Worm (Caenorhabditis elegans) whole organism, early embryonic: ENCODE measurements around the gene hlh-11.
A peak's percentile ranks its signal among the peaks of the same experiment; 100 is the strongest.

Experiments used
- B0310.2 ChIP-seq: sonication (generic microtip); optimal IDR thresholded peaks from 2 replicates; lab custom pipeline; 2016; ENCODE audit warnings: mild to moderate bottlenecking, missing genetic modification characterization, missing compliant biosample characterization
- F13C5.2 ChIP-seq: sonication (generic microtip); optimal IDR thresholded peaks from 2 replicates; lab custom pipeline; 2017; ENCODE audit warnings: mild to moderate bottlenecking, missing genetic modification characterization, inconsistent platforms, missing compliant biosample characterization
- aly-1 ChIP-seq: sonication (generic microtip); optimal IDR thresholded peaks from 2 replicates; lab custom pipeline; 2016; ENCODE audit warnings: missing genetic modification characterization, missing compliant biosample characterization
- ama-1 ChIP-seq: fragments of 150-350 bp; optimal IDR thresholded peaks from 2 replicates; lab custom pipeline; 2014
- ceh-13 ChIP-seq: fragments of 200-800 bp; sonication (Bioruptor generic); optimal IDR thresholded peaks from 2 replicates; lab custom pipeline; 2018; ENCODE audit warnings: mild to moderate bottlenecking, missing genetic modification characterization, missing compliant biosample characterization
- ceh-36 ChIP-seq: sonication (generic microtip); optimal IDR thresholded peaks from 2 replicates; lab custom pipeline; 2016; ENCODE audit warnings: missing genetic modification characterization, inconsistent platforms, missing compliant biosample characterization
- ets-7 ChIP-seq: sonication (generic microtip); optimal IDR thresholded peaks from 2 replicates; lab custom pipeline; 2016; ENCODE audit warnings: missing genotype, missing genetic modification characterization, missing compliant biosample characterization
- flt-1 ChIP-seq: fragments of 200-800 bp; sonication (Bioruptor generic); IDR thresholded peaks from 2 replicates; pipeline ENCODE4 v1.3.6; 2022; ENCODE audit warnings: missing genetic modification characterization, missing compliant biosample characterization
- hmbx-1 ChIP-seq: sonication (generic microtip); optimal IDR thresholded peaks from 2 replicates; lab custom pipeline; 2016; ENCODE audit warnings: mild to moderate bottlenecking, missing genetic modification characterization, missing compliant biosample characterization
- hmg-4 ChIP-seq: fragments of 200-800 bp; sonication (Bioruptor generic); optimal IDR thresholded peaks from 2 replicates; lab custom pipeline; 2018; ENCODE audit warnings: mild to moderate bottlenecking, missing genetic modification characterization, missing compliant biosample characterization
- hnd-1 ChIP-seq: sonication (generic microtip); optimal IDR thresholded peaks from 2 replicates; lab custom pipeline; 2016; ENCODE audit warnings: missing genetic modification characterization, missing compliant biosample characterization
- pes-1 ChIP-seq: fragments of 200-800 bp; sonication (Bioruptor generic); IDR thresholded peaks from 2 replicates; pipeline ENCODE4 v1.3.6; 2022; ENCODE audit warnings: missing genetic modification reagents, missing genetic modification characterization, missing compliant biosample characterization
- scrt-1 ChIP-seq: fragments of 200-800 bp; sonication (Bioruptor generic); IDR thresholded peaks from 2 replicates; pipeline ENCODE4 v1.3.6; 2022; ENCODE audit warnings: missing genetic modification characterization, missing compliant biosample characterization
- sea-1 ChIP-seq: fragments of 200-800 bp; sonication (Bioruptor generic); conservative IDR thresholded peaks from 2 replicates; pipeline ENCODE4 v1.3.6; 2022; ENCODE audit warnings: missing genetic modification characterization, missing compliant biosample characterization
- tbx-11 ChIP-seq: fragments of 200-800 bp; sonication (Bioruptor generic); IDR thresholded peaks from 2 replicates; pipeline ENCODE4 v1.3.6; 2022; ENCODE audit warnings: missing genetic modification characterization, missing compliant biosample characterization
- tbx-37 ChIP-seq: fragments of 200-800 bp; sonication (Bioruptor generic); conservative IDR thresholded peaks from 2 replicates; pipeline ENCODE4 v1.3.6; 2022; ENCODE audit warnings: missing genetic modification reagents, missing genetic modification characterization, missing compliant biosample characterization
- tra-4 ChIP-seq: sonication (generic microtip); optimal IDR thresholded peaks from 2 replicates; lab custom pipeline; 2017; ENCODE audit warnings: missing genetic modification characterization, missing compliant biosample characterization

Gene hlh-11

ce11 chrIII:9645099-9645498 lies 25.6 kb downstream of the hlh-11 start:
- TF ChIP-seq sea-1 (GFP tag; lab: Robert Waterston, UW) = no peak
- no peak for TF ChIP-seq ceh-13
- TF ChIP-seq ets-7 (tag; lab: Kevin White, UChicago) = no peak
- TF ChIP-seq ceh-36 (tag; lab: Kevin White, UChicago) = no peak
- TF ChIP-seq hmg-4 (GFP tag; lab: Kevin White, UChicago) = no peak
- no peak for TF ChIP-seq tbx-37 (GFP tag; lab: Robert Waterston, UW)
- TF ChIP-seq tbx-11 = no peak
- TF ChIP-seq hmbx-1 (tag; lab: Kevin White, UChicago) = no peak
- no peak for TF ChIP-seq pes-1
- no peak for TF ChIP-seq flt-1 (GFP tag; lab: Robert Waterston, UW)
- no peak for TF ChIP-seq ama-1 (lab: Kevin White, UChicago)
- no peak for TF ChIP-seq F13C5.2 (tag; lab: Kevin White, UChicago)
- TF ChIP-seq scrt-1 (GFP tag; lab: Robert Waterston, UW) = no peak
- TF ChIP-seq tra-4 (tag; lab: Kevin White, UChicago) = no peak
- TF ChIP-seq aly-1 (tag; lab: Kevin White, UChicago) = no peak
- no peak for TF ChIP-seq B0310.2 (tag; lab: Kevin White, UChicago)

- TF ChIP-seq scrt-1 (GFP tag; lab: Robert Waterston, UW) (no peak), ets-7 (tag; lab: Kevin White, UChicago) (no peak), hmg-4 (GFP tag; lab: Kevin White, UChicago) (no peak), tra-4 (tag; lab: Kevin White, UChicago) (no peak), ama-1 (lab: Kevin White, UChicago) (no peak), F13C5.2 (tag; lab: Kevin White, UChicago) (no peak)
Measured at ce11 chrIII:9646440-9647021, 27.0 kb downstream of the hlh-11 start.

ce11 chrIII:9651871-9652270 lies 32.4 kb downstream of the hlh-11 start, which contains the start of gene C15H7.3:
TSS of gene C15H7.3 (minus strand) at chrIII:9651971.
- TF ChIP-seq ceh-13 (no peak), hnd-1 (tag; lab: Kevin White, UChicago) (no peak), F13C5.2 (tag; lab: Kevin White, UChicago) (no peak), sea-1 (GFP tag; lab: Robert Waterston, UW) (no peak), hmg-4 (GFP tag; lab: Kevin White, UChicago) (no peak), aly-1 (tag; lab: Kevin White, UChicago) (no peak), flt-1 (GFP tag; lab: Robert Waterston, UW) (no peak), B0310.2 (tag; lab: Kevin White, UChicago) (no peak), ets-7 (tag; lab: Kevin White, UChicago) (no peak), hmbx-1 (tag; lab: Kevin White, UChicago) (no peak)

ce11 chrIII:9655802-9656201 lies 36.3 kb downstream of the hlh-11 start, which contains the start of gene C15H7.4:
TSS of gene C15H7.4 (minus strand) at chrIII:9655902.
- TF ChIP-seq tbx-37 (GFP tag; lab: Robert Waterston, UW) (no peak), tra-4 (tag; lab: Kevin White, UChicago) (no peak), scrt-1 (GFP tag; lab: Robert Waterston, UW) (no peak), hnd-1 (tag; lab: Kevin White, UChicago) (no peak), flt-1 (GFP tag; lab: Robert Waterston, UW) (no peak), B0310.2 (tag; lab: Kevin White, UChicago) (no peak), hmg-4 (GFP tag; lab: Kevin White, UChicago) (no peak), pes-1 (no peak), ceh-13 (no peak), ceh-36 (tag; lab: Kevin White, UChicago) (no peak), sea-1 (GFP tag; lab: Robert Waterston, UW) (no peak), ets-7 (tag; lab: Kevin White, UChicago) (no peak), ama-1 (lab: Kevin White, UChicago) (no peak), aly-1 (tag; lab: Kevin White, UChicago) (no peak), tbx-11 (no peak), F13C5.2 (tag; lab: Kevin White, UChicago) (no peak), hmbx-1 (tag; lab: Kevin White, UChicago) (no peak)

ce11 chrIII:9658569-9658968 lies 39.1 kb downstream of the hlh-11 start:
- TF ChIP-seq ceh-13 = no peak
- TF ChIP-seq sea-1 (GFP tag; lab: Robert Waterston, UW) = no peak
- TF ChIP-seq F13C5.2 (tag; lab: Kevin White, UChicago) = no peak
- TF ChIP-seq hmg-4 (GFP tag; lab: Kevin White, UChicago) = no peak
- TF ChIP-seq ceh-36 (tag; lab: Kevin White, UChicago) = peak; percentile 37

- TF ChIP-seq F13C5.2 (tag; lab: Kevin White, UChicago) (no peak), hnd-1 (tag; lab: Kevin White, UChicago) (no peak)
Measured at ce11 chrIII:9661119-9661518, 41.6 kb downstream of the hlh-11 start.

- TF ChIP-seq hmg-4 (GFP tag; lab: Kevin White, UChicago) = no peak
Measured at ce11 chrIII:9662266-9662959, 42.9 kb downstream of the hlh-11 start.

- TF ChIP-seq hnd-1 (tag; lab: Kevin White, UChicago) (no peak), aly-1 (tag; lab: Kevin White, UChicago) (no peak), B0310.2 (tag; lab: Kevin White, UChicago) (no peak), tbx-37 (GFP tag; lab: Robert Waterston, UW) (no peak), hmbx-1 (tag; lab: Kevin White, UChicago) (no peak)
Measured at ce11 chrIII:9663943-9664342, 44.4 kb downstream of the hlh-11 start.
